Fruit fly (Drosophila melanogaster): ENCODE results near the gene CG6813.

dm6 chr3R:11614507-11614906 is 11.9 kb downstream of the CG6813 start:
- TF ChIP-seq Clk (GFP tag; optimal IDR thresholded peaks at IDR 0.05) (no peak), cnc (optimal IDR thresholded peaks at IDR 0.05) (no peak), kay (GFP tag; ENCODE audit: borderline replicate concordance) (no peak), CG12768 (GFP tag; optimal IDR thresholded peaks at IDR 0.05) (no peak), pad (GFP tag; optimal IDR thresholded peaks at IDR 0.05) (no peak), CG11617 (GFP tag; optimal IDR thresholded peaks at IDR 0.05) (no peak), cic (GFP tag; optimal IDR thresholded peaks at IDR 0.05) (no peak), CG1620 (GFP tag; optimal IDR thresholded peaks at IDR 0.05) (no peak), CG33017 (tag; optimal IDR thresholded peaks at IDR 0.05) (no peak)

Measured in whole organism, adult.